Fruit fly (Drosophila melanogaster): Measurements from ENCODE around the gene lectin-29Ca.

dm6 chr2L:8362955-8363285, 31.2 kb downstream of the lectin-29Ca start:
- TF ChIP-seq Hr38 (GFP tag; optimal IDR thresholded peaks at IDR 0.05), result no peak
- TF ChIP-seq vri (GFP tag; optimal IDR thresholded peaks at IDR 0.05), result no peak
- TF ChIP-seq CG11902 (GFP tag; optimal IDR thresholded peaks at IDR 0.05), result no peak
- TF ChIP-seq CG31627 (GFP tag; optimal IDR thresholded peaks at IDR 0.05), result no peak
- no peak for TF ChIP-seq CG32006 (GFP tag; optimal IDR thresholded peaks at IDR 0.05)
- TF ChIP-seq Gug (GFP tag; IDR thresholded peaks at IDR 0.05), result no peak
- no peak for TF ChIP-seq CG34406 (GFP tag; optimal IDR thresholded peaks at IDR 0.05)
- TF ChIP-seq Sox14 (GFP tag; optimal IDR thresholded peaks at IDR 0.05), result no peak
- no peak for TF ChIP-seq CG6792 (GFP tag; optimal IDR thresholded peaks at IDR 0.05)
- TF ChIP-seq CG10669 (GFP tag; optimal IDR thresholded peaks at IDR 0.05), result no peak
- TF ChIP-seq net (GFP tag; optimal IDR thresholded peaks at IDR 0.05), result no peak
- no peak for TF ChIP-seq CG16779 (tag; optimal IDR thresholded peaks at IDR 0.05)

Data from whole organism, prepupa.